Fruit fly (Drosophila melanogaster) whole organism, pupa: ENCODE data around the gene Rpp30.

ENCODE experiments used
- CG10348 ChIP-seq: fragments of 200-800 bp; sonication (Bioruptor generic); IDR thresholded peaks from 2 replicates; pipeline ENCODE4 v1.3.6; 2022; ENCODE audit warnings: missing biosample characterization, missing genetic modification characterization
- CG12605 ChIP-seq: fragments of 200-800 bp; sonication (Bioruptor generic); IDR thresholded peaks from 2 replicates; pipeline ENCODE4 v1.3.6; 2022; ENCODE audit warnings: missing biosample characterization, missing genetic modification characterization
- CG13204 ChIP-seq: fragments of 200-800 bp; sonication (Bioruptor generic); optimal IDR thresholded peaks from 2 replicates; lab custom pipeline; 2018; ENCODE audit warnings: missing biosample characterization, mild to moderate bottlenecking, missing genetic modification characterization, moderate library complexity
- CG14655 ChIP-seq: fragments of 200-800 bp; sonication (Bioruptor generic); optimal IDR thresholded peaks from 3 replicates; lab custom pipeline; 2017; ENCODE audit warnings: mild to moderate bottlenecking, missing biosample characterization, missing genetic modification reagents, missing genetic modification characterization
- CG15710 ChIP-seq: fragments of 200-800 bp; sonication (Bioruptor generic); optimal IDR thresholded peaks from 2 replicates; lab custom pipeline; 2018; ENCODE audit warnings: missing biosample characterization, mild to moderate bottlenecking, missing genetic modification characterization, moderate library complexity
- CG17806 ChIP-seq: fragments of 200-800 bp; sonication (Bioruptor generic); optimal IDR thresholded peaks from 2 replicates; lab custom pipeline; 2018; ENCODE audit warnings: missing biosample characterization, mild to moderate bottlenecking, missing genetic modification characterization, moderate library complexity
- CG32121 ChIP-seq: fragments of 200-800 bp; sonication (Bioruptor generic); IDR thresholded peaks from 2 replicates; pipeline ENCODE4 v1.3.6; 2022; ENCODE audit warnings: missing biosample characterization, missing genetic modification characterization
- CG34367 ChIP-seq: fragments of 200-800 bp; sonication (Bioruptor generic); optimal IDR thresholded peaks from 2 replicates; lab custom pipeline; 2018; ENCODE audit warnings: missing biosample characterization, mild to moderate bottlenecking, missing genetic modification characterization
- CG4496 ChIP-seq: fragments of 200-800 bp; sonication (Bioruptor generic); IDR thresholded peaks from 3 replicates; pipeline ENCODE4 v1.3.6; 2022; ENCODE audit warnings: missing biosample characterization, missing genetic modification characterization
- CG8159 ChIP-seq: fragments of 200-800 bp; sonication (Bioruptor generic); optimal IDR thresholded peaks from 3 replicates; lab custom pipeline; 2018; ENCODE audit warnings: missing biosample characterization, mild to moderate bottlenecking, missing genetic modification characterization, moderate library complexity
- CG8301 ChIP-seq: fragments of 200-800 bp; sonication (Bioruptor generic); optimal IDR thresholded peaks from 2 replicates; lab custom pipeline; 2018; ENCODE audit warnings: missing biosample characterization, mild to moderate bottlenecking, missing genetic modification characterization
- CG9948 ChIP-seq: fragments of 200-800 bp; sonication (Bioruptor generic); optimal IDR thresholded peaks from 2 replicates; lab custom pipeline; 2018; ENCODE audit warnings: missing biosample characterization, mild to moderate bottlenecking, missing genetic modification characterization, moderate library complexity
- D1 ChIP-seq: fragments of 200-800 bp; sonication (Bioruptor generic); optimal IDR thresholded peaks from 2 replicates; lab custom pipeline; 2018; ENCODE audit warnings: missing biosample characterization, mild to moderate bottlenecking, missing genetic modification characterization, moderate library complexity
- EcR ChIP-seq: fragments of 200-800 bp; sonication (Bioruptor generic); optimal IDR thresholded peaks from 3 replicates; lab custom pipeline; 2019; ENCODE audit warnings: missing biosample characterization, missing genetic modification characterization, mild to moderate bottlenecking, moderate library complexity, missing genetic modification reagents
- Ets98B ChIP-seq: fragments of 200-800 bp; sonication (Bioruptor generic); IDR thresholded peaks from 2 replicates; pipeline ENCODE4 v1.3.6; 2022; ENCODE audit warnings: missing biosample characterization, missing genetic modification characterization
- Pif1A ChIP-seq: fragments of 200-800 bp; sonication (Bioruptor generic); optimal IDR thresholded peaks from 3 replicates; lab custom pipeline; 2016; ENCODE audit warnings: missing biosample characterization, missing genetic modification characterization
- Pif1B ChIP-seq: fragments of 200-800 bp; sonication (Bioruptor generic); optimal IDR thresholded peaks from 3 replicates; lab custom pipeline; 2016; ENCODE audit warnings: missing biosample characterization, missing genetic modification characterization
- Snoo ChIP-seq: fragments of 200-800 bp; sonication (Bioruptor generic); optimal IDR thresholded peaks from 3 replicates; lab custom pipeline; 2017; ENCODE audit warnings: missing biosample characterization, mild to moderate bottlenecking, missing genetic modification characterization, inconsistent platforms
- fd96Ca ChIP-seq: fragments of 200-800 bp; sonication (Bioruptor generic); IDR thresholded peaks from 3 replicates; pipeline ENCODE4 v1.3.6; 2022; ENCODE audit warnings: missing biosample characterization, missing genetic modification characterization
- gl ChIP-seq: fragments of 200-800 bp; sonication (Bioruptor generic); optimal IDR thresholded peaks from 2 replicates; lab custom pipeline; 2018; ENCODE audit warnings: missing biosample characterization, mild to moderate bottlenecking, missing genetic modification characterization
- rn ChIP-seq: fragments of 200-800 bp; sonication (Bioruptor generic); IDR thresholded peaks from 2 replicates; pipeline ENCODE4 v1.3.6; 2022; ENCODE audit warnings: missing biosample characterization, missing genetic modification characterization

The Rpp30 gene

DNA sequence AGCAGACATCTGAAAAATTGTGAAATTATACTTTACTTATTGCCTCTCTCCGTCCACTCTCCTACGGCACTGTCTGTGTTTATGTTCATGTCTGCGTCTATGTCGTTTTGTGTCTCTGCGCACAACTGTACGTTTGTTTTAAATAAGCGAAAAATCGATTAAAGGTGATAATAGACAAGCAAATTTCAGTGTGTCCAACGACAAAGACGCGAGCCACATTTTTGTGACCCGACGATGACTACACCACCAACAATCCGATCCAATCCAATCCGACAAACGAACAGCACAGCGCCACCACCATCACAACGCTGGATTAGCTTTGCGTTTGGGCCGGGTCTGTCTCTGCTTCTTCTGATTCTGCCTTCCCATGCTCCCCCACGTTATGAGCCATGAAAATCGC lies 7.6 kb downstream of the Rpp30 start:
- TF ChIP-seq CG13204 (GFP tag; lab: Kevin White, UChicago) (no peak), D1 (no peak), CG4496 (GFP tag; lab: Robert Waterston, UW) (no peak), CG9948 (tag; lab: Kevin White, UChicago) (no peak), CG8159 (tag; lab: Kevin White, UChicago) (no peak), CG32121 (GFP tag; lab: Robert Waterston, UW) (no peak), EcR (no peak), CG12605 (GFP tag; lab: Robert Waterston, UW) (no peak), CG34367 (tag; lab: Kevin White, UChicago) (no peak), Pif1A (no peak), CG17806 (tag; lab: Kevin White, UChicago) (no peak), Ets98B (GFP tag; lab: Robert Waterston, UW) (no peak), CG8301 (tag; lab: Kevin White, UChicago) (no peak), fd96Ca (no peak), rn (GFP tag; lab: Robert Waterston, UW) (no peak), gl (no peak), Pif1B (GFP tag; lab: Kevin White, UChicago) (no peak), CG10348 (GFP tag; lab: Robert Waterston, UW) (no peak), CG14655 (GFP tag; lab: Kevin White, UChicago) (no peak), CG15710 (tag; lab: Kevin White, UChicago) (no peak)
- TF ChIP-seq, all 21 proteins: peak for 0

DNA sequence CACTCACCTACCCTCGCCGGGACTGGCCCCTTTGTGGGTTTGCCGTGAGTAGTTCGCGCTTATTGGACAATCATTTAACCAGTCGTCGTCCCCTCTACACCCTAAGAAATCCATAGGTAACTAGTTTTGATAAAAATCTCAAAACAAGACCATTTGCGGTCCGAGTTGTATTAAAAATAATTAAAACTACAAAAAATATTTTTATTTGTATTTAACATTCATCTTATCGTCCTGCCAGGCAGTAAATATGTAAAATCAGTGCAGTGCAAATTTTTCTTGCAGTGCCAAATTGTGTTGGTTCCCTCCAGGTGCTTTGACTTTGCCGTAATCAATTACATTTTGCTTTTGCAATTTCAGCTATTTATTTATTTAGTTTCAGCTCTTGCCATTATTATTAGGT lies 8.4 kb downstream of the Rpp30 start:
- peak; percentile 88 for TF ChIP-seq Ets98B (GFP tag; lab: Robert Waterston, UW)
- no peak for TF ChIP-seq D1
- no peak for TF ChIP-seq CG8301 (tag; lab: Kevin White, UChicago)
- TF ChIP-seq CG32121 (GFP tag; lab: Robert Waterston, UW) = peak; percentile 83
- no peak for TF ChIP-seq EcR
- no peak for TF ChIP-seq CG17806 (tag; lab: Kevin White, UChicago)
- no peak for TF ChIP-seq CG9948 (tag; lab: Kevin White, UChicago)
- TF ChIP-seq rn (GFP tag; lab: Robert Waterston, UW) = peak; percentile 56; the same call in 1 of the 2 replicates
- TF ChIP-seq fd96Ca = peak; percentile 85
- TF ChIP-seq gl = no peak
- 0 out of 2 replicates have a peak, but pooled peaks have one; percentile 22 for TF ChIP-seq CG12605 (GFP tag; lab: Robert Waterston, UW)
- TF ChIP-seq CG13204 (GFP tag; lab: Kevin White, UChicago) = no peak
- TF ChIP-seq CG34367 (tag; lab: Kevin White, UChicago) = no peak
- TF ChIP-seq CG10348 (GFP tag; lab: Robert Waterston, UW) = no peak
- peak; percentile 80 for TF ChIP-seq CG4496 (GFP tag; lab: Robert Waterston, UW)
- TF ChIP-seq Pif1B (GFP tag; lab: Kevin White, UChicago) = no peak
- no peak for TF ChIP-seq Pif1A

DNA sequence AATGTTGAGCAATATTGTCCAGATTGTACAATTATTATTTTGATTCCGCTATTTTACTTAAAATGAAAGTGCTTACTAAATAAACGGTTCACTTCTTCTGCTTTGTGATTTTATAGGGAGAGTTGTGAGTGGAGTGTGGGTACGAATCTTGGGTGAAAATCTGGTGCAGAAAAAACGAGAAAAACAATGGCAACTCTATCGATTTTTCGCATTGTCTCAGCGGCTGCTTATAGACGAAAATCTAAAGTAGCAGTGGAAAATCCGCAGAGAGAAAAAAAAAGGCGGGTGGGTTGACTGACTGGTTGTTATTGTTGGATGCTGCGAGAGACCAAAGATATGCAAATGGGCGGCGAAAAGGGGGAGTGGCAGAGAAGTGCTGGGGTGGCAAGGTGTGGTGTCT lies 9.1 kb downstream of the Rpp30 start:
- TF ChIP-seq fd96Ca (no peak), CG9948 (tag; lab: Kevin White, UChicago) (no peak), EcR (no peak), gl (no peak), CG15710 (tag; lab: Kevin White, UChicago) (no peak), Ets98B (GFP tag; lab: Robert Waterston, UW) (no peak), CG17806 (tag; lab: Kevin White, UChicago) (no peak), Pif1A (no peak), D1 (no peak), CG13204 (GFP tag; lab: Kevin White, UChicago) (no peak), CG14655 (GFP tag; lab: Kevin White, UChicago) (no peak), Snoo (tag; lab: Kevin White, UChicago) (no peak), CG10348 (GFP tag; lab: Robert Waterston, UW) (no peak), CG8159 (tag; lab: Kevin White, UChicago) (no peak), CG32121 (GFP tag; lab: Robert Waterston, UW) (no peak), CG12605 (GFP tag; lab: Robert Waterston, UW) (no peak), CG8301 (tag; lab: Kevin White, UChicago) (no peak), CG4496 (GFP tag; lab: Robert Waterston, UW) (no peak), rn (GFP tag; lab: Robert Waterston, UW) (no peak)

DNA sequence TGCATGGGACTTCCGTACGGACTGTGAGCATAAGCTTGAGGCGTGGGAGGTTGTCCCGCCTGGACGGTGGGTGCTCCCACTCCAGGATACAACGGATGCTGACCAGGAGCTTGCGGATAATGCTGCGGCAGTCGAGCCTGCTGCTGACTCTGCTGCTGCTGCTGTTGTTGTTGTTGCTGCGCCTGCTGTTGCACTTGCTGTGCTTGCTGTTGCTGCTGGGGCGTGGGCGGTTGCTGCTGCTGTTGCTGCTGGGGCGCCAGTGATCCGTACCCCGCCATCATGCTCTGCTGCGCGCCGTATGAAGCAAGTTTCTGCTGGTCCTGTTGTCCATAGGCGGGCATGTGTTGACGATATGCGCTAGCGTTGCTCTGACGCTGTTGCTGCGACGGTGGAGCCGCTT lies 10.8 kb downstream of the Rpp30 start:
- TF ChIP-seq Snoo (tag; lab: Kevin White, UChicago) = no peak
- TF ChIP-seq fd96Ca = no peak
- no peak for TF ChIP-seq CG9948 (tag; lab: Kevin White, UChicago)
- TF ChIP-seq CG8301 (tag; lab: Kevin White, UChicago) = no peak
- no peak for TF ChIP-seq CG13204 (GFP tag; lab: Kevin White, UChicago)
- TF ChIP-seq CG17806 (tag; lab: Kevin White, UChicago) = no peak
- TF ChIP-seq CG12605 (GFP tag; lab: Robert Waterston, UW) = no peak
- TF ChIP-seq CG14655 (GFP tag; lab: Kevin White, UChicago) = no peak
- TF ChIP-seq rn (GFP tag; lab: Robert Waterston, UW) = no peak
- TF ChIP-seq Pif1A = no peak
- TF ChIP-seq D1 = no peak

dm6 chr2L:240176-240769 lies 11.9 kb downstream of the Rpp30 start:
- no peak for TF ChIP-seq CG17806 (tag; lab: Kevin White, UChicago)
- no peak for TF ChIP-seq rn (GFP tag; lab: Robert Waterston, UW)
- no peak for TF ChIP-seq CG8159 (tag; lab: Kevin White, UChicago)
- no peak for TF ChIP-seq Pif1B (GFP tag; lab: Kevin White, UChicago)
- TF ChIP-seq CG14655 (GFP tag; lab: Kevin White, UChicago) = no peak

DNA sequence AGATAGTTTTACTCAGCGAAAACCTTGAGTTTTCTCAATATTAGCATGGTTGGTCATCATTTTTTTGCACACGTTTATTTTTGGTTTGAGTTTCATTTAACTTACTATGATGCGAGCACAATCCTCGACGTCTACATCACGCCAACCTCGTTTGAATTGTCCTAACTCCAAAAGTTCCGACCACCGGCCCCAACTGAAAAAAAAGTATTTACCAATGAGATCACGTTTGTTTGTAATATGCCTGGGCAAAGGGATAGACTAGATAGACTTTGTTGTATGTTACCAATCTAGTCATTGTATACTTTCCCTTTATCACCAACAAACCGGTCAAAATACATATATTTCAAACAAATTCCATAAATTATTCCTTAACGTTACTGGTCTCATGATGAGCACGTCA lies 20.0 kb downstream of the Rpp30 start, which contains the start of gene CG13693:
TSS of gene CG13693 (plus strand) at position 301 of the 400 bp plus-strand sequence.
- TF ChIP-seq CG15710 (tag; lab: Kevin White, UChicago) (no peak), CG13204 (GFP tag; lab: Kevin White, UChicago) (no peak), CG12605 (GFP tag; lab: Robert Waterston, UW) (no peak), Pif1B (GFP tag; lab: Kevin White, UChicago) (no peak), rn (GFP tag; lab: Robert Waterston, UW) (no peak), gl (no peak), CG8301 (tag; lab: Kevin White, UChicago) (no peak), fd96Ca (no peak), D1 (no peak), CG32121 (GFP tag; lab: Robert Waterston, UW) (no peak), CG10348 (GFP tag; lab: Robert Waterston, UW) (no peak), CG17806 (tag; lab: Kevin White, UChicago) (no peak), CG9948 (tag; lab: Kevin White, UChicago) (no peak), CG8159 (tag; lab: Kevin White, UChicago) (no peak), EcR (no peak), CG14655 (GFP tag; lab: Kevin White, UChicago) (no peak), Snoo (tag; lab: Kevin White, UChicago) (no peak), Pif1A (no peak), CG34367 (tag; lab: Kevin White, UChicago) (no peak), CG4496 (GFP tag; lab: Robert Waterston, UW) (no peak)
- TF ChIP-seq, all 21 proteins: peak for 0
